Fruit fly (Drosophila melanogaster): Measurements from ENCODE around the gene Grip163.
A peak's percentile ranks its signal among the peaks of the same experiment; 100 is the strongest.

Gene Grip163

DNA sequence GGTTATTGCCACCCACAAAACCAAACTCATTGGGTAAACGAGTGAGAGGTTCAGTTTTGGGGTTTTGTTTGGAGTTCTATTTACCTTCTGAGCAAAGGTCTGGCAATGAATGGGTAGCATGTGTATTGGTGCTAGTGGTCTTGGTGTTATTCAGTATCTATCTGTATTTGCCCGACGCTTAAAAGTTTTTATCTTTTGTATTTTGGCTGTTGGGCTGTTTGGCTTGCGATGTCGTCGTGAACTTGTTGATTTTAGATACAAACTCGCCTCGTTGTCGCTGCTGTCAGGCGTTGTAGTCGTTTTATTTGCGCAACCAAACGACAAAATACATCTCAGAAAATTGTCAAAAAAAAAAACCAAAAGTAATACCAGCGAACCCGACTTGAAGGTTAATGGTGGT is 47.5 kb upstream of the Grip163 start (continued):
- TF ChIP-seq CG31441 (GFP tag; IDR thresholded peaks at IDR 0.05) (0 out of 2 replicates have a peak, but pooled peaks have one; percentile 14), CG14014 (GFP tag; IDR thresholded peaks at IDR 0.05) (peak; percentile 64; the same call in 1 of the 2 replicates), Atf6 (GFP tag; IDR thresholded peaks at IDR 0.05) (0 out of 2 replicates have a peak, but pooled peaks have one; percentile 27), tio (GFP tag; optimal IDR thresholded peaks at IDR 0.05) (no peak), CG3995 (GFP tag; optimal IDR thresholded peaks at IDR 0.05) (no peak), CG5180 (GFP tag; optimal IDR thresholded peaks at IDR 0.05) (peak; percentile 22), Bteb2 (GFP tag; optimal IDR thresholded peaks at IDR 0.05) (peak; percentile 8), MTF-1 (GFP tag; optimal IDR thresholded peaks at IDR 0.05; ENCODE audit: borderline replicate concordance) (no peak), grau (tag; optimal IDR thresholded peaks at IDR 0.05) (peak; percentile 10), CG10979 (tag; optimal IDR thresholded peaks at IDR 0.05) (no peak), chm (GFP tag; IDR thresholded peaks at IDR 0.05) (peak; percentile 54; the same call in 1 of the 2 replicates), Hmr (GFP tag; optimal IDR thresholded peaks at IDR 0.05) (peak; percentile 46), CG12104 (GFP tag; optimal IDR thresholded peaks at IDR 0.05) (peak; percentile 17), CG12236 (GFP tag; optimal IDR thresholded peaks at IDR 0.05) (no peak), CG1529 (GFP tag; optimal IDR thresholded peaks at IDR 0.05) (peak; percentile 20), nau (GFP tag; optimal IDR thresholded peaks at IDR 0.05) (peak; percentile 58), CG13894 (tag; optimal IDR thresholded peaks at IDR 0.05) (peak; percentile 63), Hr39 (optimal IDR thresholded peaks at IDR 0.05) (no peak), CG17361 (GFP tag; IDR thresholded peaks at IDR 0.05) (no peak), cwo (GFP tag; optimal IDR thresholded peaks at IDR 0.05) (peak; percentile 0), CG2202 (tag; optimal IDR thresholded peaks at IDR 0.05) (no peak), al (GFP tag; IDR thresholded peaks at IDR 0.05) (no peak), gce (GFP tag; IDR thresholded peaks at IDR 0.05) (no peak), Poxn (GFP tag; IDR thresholded peaks at IDR 0.05) (no peak), caup (GFP tag; optimal IDR thresholded peaks at IDR 0.05; ENCODE audit: severe bottlenecking) (peak; percentile 54), ttk (GFP tag; IDR thresholded peaks at IDR 0.05) (no peak), Optix (GFP tag; IDR thresholded peaks at IDR 0.05) (0 out of 3 replicates have a peak, but pooled peaks have one; percentile 12), H15 (GFP tag; IDR thresholded peaks at IDR 0.05) (no peak), CG3281 (GFP tag; optimal IDR thresholded peaks at IDR 0.05) (peak; percentile 13), Rx (GFP tag; IDR thresholded peaks at IDR 0.05) (no peak), lilli (GFP tag; optimal IDR thresholded peaks at IDR 0.05) (no peak), CG13296 (GFP tag; optimal IDR thresholded peaks at IDR 0.05) (peak; percentile 65), CG15011 (GFP tag; optimal IDR thresholded peaks at IDR 0.05) (peak; percentile 44), seq (GFP tag; IDR thresholded peaks at IDR 0.05) (peak; percentile 17; the same call in 1 of the 2 replicates), dmrt11E (tag; optimal IDR thresholded peaks at IDR 0.05) (no peak), ken (GFP tag; IDR thresholded peaks at IDR 0.05) (no peak), CG6272 (GFP tag; IDR thresholded peaks at IDR 0.05) (no peak), CG6654 (GFP tag; optimal IDR thresholded peaks at IDR 0.05) (no peak), dysf (GFP tag; IDR thresholded peaks at IDR 0.05) (no peak), CG8924 (tag; optimal IDR thresholded peaks at IDR 0.05) (no peak), Stat92E (GFP tag; optimal IDR thresholded peaks at IDR 0.05) (no peak), Lim3 (GFP tag; IDR thresholded peaks at IDR 0.05) (no peak), exex (tag; optimal IDR thresholded peaks at IDR 0.05) (peak; percentile 7), cg (GFP tag; optimal IDR thresholded peaks at IDR 0.05) (peak; percentile 5), Deaf1 (tag; optimal IDR thresholded peaks at IDR 0.05) (peak; percentile 9), lab (GFP tag; optimal IDR thresholded peaks at IDR 0.05) (peak; percentile 58), CG31365 (tag; optimal IDR thresholded peaks at IDR 0.05) (peak; percentile 7), lbe (GFP tag; optimal IDR thresholded peaks at IDR 0.05) (no peak), CG12769 (tag; optimal IDR thresholded peaks at IDR 0.05) (peak; percentile 31), stwl (tag; optimal IDR thresholded peaks at IDR 0.05) (no peak), Rfx (GFP tag; IDR thresholded peaks at IDR 0.05) (peak; percentile 39; the same call in 1 of the 2 replicates)
